Fruit fly (Drosophila melanogaster) whole organism, embryonic: ENCODE results near the gene CG43063.
A peak's percentile ranks its signal among the peaks of the same experiment; 100 is the strongest.

ENCODE experiments used
- CG11504 ChIP-seq: fragments of 200-800 bp; sonication (Bioruptor generic); optimal IDR thresholded peaks from 3 replicates; lab custom pipeline; 2019; ENCODE audit warnings: missing biosample characterization, mild to moderate bottlenecking, missing genetic modification characterization, moderate library complexity
- CG11696 ChIP-seq: fragments of 200-800 bp; sonication (Bioruptor generic); IDR thresholded peaks from 2 replicates; pipeline ENCODE4 v1.3.6; 2022; ENCODE audit warnings: missing biosample characterization, missing genetic modification characterization
- CG13287 ChIP-seq: fragments of 200-800 bp; sonication (Bioruptor generic); IDR thresholded peaks from 2 replicates; pipeline ENCODE4 v1.3.6; 2022; ENCODE audit warnings: missing biosample characterization, missing genetic modification characterization; ENCODE audit not compliant: partially characterized antibody
- CG13775 ChIP-seq: fragments of 200-800 bp; sonication (Bioruptor generic); optimal IDR thresholded peaks from 3 replicates; lab custom pipeline; 2017; ENCODE audit warnings: missing biosample characterization, mild to moderate bottlenecking, missing genetic modification characterization
- CG13894 ChIP-seq: fragments of 200-800 bp; sonication (Bioruptor generic); optimal IDR thresholded peaks from 3 replicates; lab custom pipeline; 2018; ENCODE audit warnings: missing biosample characterization, mild to moderate bottlenecking, missing genetic modification characterization, moderate library complexity
- CG15514 ChIP-seq: fragments of 200-800 bp; sonication (Bioruptor generic); optimal IDR thresholded peaks from 3 replicates; lab custom pipeline; 2017; ENCODE audit warnings: missing biosample characterization, missing genetic modification characterization, mild to moderate bottlenecking, moderate library complexity, missing genetic modification reagents
- CG17612 ChIP-seq: fragments of 200-800 bp; sonication (Bioruptor generic); IDR thresholded peaks from 2 replicates; pipeline ENCODE4 v1.3.6; 2022; ENCODE audit warnings: missing biosample characterization, missing genetic modification characterization
- CG17829 ChIP-seq: fragments of 200-800 bp; optimal IDR thresholded peaks from 2 replicates; lab custom pipeline; 2019; ENCODE audit warnings: missing biosample characterization, mild to moderate bottlenecking, missing genetic modification characterization, moderate library complexity
- CG33557 ChIP-seq: fragments of 200-800 bp; sonication (Bioruptor generic); optimal IDR thresholded peaks from 2 replicates; lab custom pipeline; 2019; ENCODE audit warnings: missing biosample characterization, mild to moderate bottlenecking, missing genetic modification characterization, moderate library complexity
- CG3995 ChIP-seq: fragments of 200-800 bp; sonication (Bioruptor generic); optimal IDR thresholded peaks from 3 replicates; lab custom pipeline; 2016; ENCODE audit warnings: missing biosample characterization, missing genetic modification characterization
- CG4707 ChIP-seq: fragments of 200-800 bp; sonication (Bioruptor generic); optimal IDR thresholded peaks from 2 replicates; lab custom pipeline; 2018; ENCODE audit warnings: missing biosample characterization, mild to moderate bottlenecking, missing genetic modification characterization, moderate library complexity
- CG7839 ChIP-seq: fragments of 200-800 bp; sonication (Bioruptor generic); optimal IDR thresholded peaks from 3 replicates; lab custom pipeline; 2018; ENCODE audit warnings: missing biosample characterization, mild to moderate bottlenecking, missing genetic modification characterization, moderate library complexity
- CG7963 ChIP-seq: fragments of 200-800 bp; sonication (Bioruptor generic); IDR thresholded peaks from 3 replicates; pipeline ENCODE4 v1.3.6; 2022; ENCODE audit warnings: missing biosample characterization, missing genetic modification characterization; ENCODE audit not compliant: partially characterized antibody
- CG9609 ChIP-seq: fragments of 200-800 bp; sonication (Bioruptor generic); optimal IDR thresholded peaks from 3 replicates; lab custom pipeline; 2016; ENCODE audit warnings: missing biosample characterization, missing genetic modification characterization
- CG9797 ChIP-seq: fragments of 200-800 bp; sonication (Bioruptor generic); optimal IDR thresholded peaks from 3 replicates; lab custom pipeline; 2018; ENCODE audit warnings: missing biosample characterization, mild to moderate bottlenecking, missing genetic modification characterization
- CG9932 ChIP-seq: fragments of 200-800 bp; sonication (Bioruptor generic); IDR thresholded peaks from 2 replicates; pipeline ENCODE4 v1.3.6; 2022; ENCODE audit warnings: missing biosample characterization, missing genetic modification characterization
- CrebB ChIP-seq: fragments of 200-800 bp; sonication (Bioruptor generic); optimal IDR thresholded peaks from 3 replicates; lab custom pipeline; 2018; ENCODE audit warnings: missing biosample characterization, mild to moderate bottlenecking, missing genetic modification characterization
- Dip2 ChIP-seq: fragments of 200-800 bp; sonication (Bioruptor generic); IDR thresholded peaks from 2 replicates; pipeline ENCODE4 v1.3.6; 2022; ENCODE audit warnings: missing biosample characterization, missing genetic modification characterization
- Dp ChIP-seq: fragments of 200-800 bp; sonication (Bioruptor generic); optimal IDR thresholded peaks from 2 replicates; lab custom pipeline; 2018; ENCODE audit warnings: missing biosample characterization, mild to moderate bottlenecking, missing genetic modification characterization, moderate library complexity
- E2f1 ChIP-seq: fragments of 200-800 bp; sonication (Bioruptor generic); IDR thresholded peaks from 2 replicates; pipeline ENCODE4 v1.3.6; 2022; ENCODE audit warnings: missing biosample characterization, missing genetic modification characterization
- Ets65A ChIP-seq: fragments of 200-800 bp; sonication (Bioruptor generic); peaks from one replicate; lab custom pipeline; 2016; ENCODE audit warnings: missing biosample characterization, missing genetic modification characterization
- HLH4C ChIP-seq: fragments of 200-800 bp; sonication (Bioruptor generic); IDR thresholded peaks from 3 replicates; pipeline ENCODE4 v1.3.6; 2022; ENCODE audit warnings: missing biosample characterization, missing genetic modification characterization; ENCODE audit not compliant: partially characterized antibody
- HmgZ ChIP-seq: fragments of 200-800 bp; sonication (Bioruptor generic); optimal IDR thresholded peaks from 2 replicates; lab custom pipeline; 2018; ENCODE audit warnings: missing biosample characterization, mild to moderate bottlenecking, missing genetic modification characterization
- Hr39 ChIP-seq: fragments of >200 bp; optimal IDR thresholded peaks from 2 replicates; lab custom pipeline; 2017
- Max ChIP-seq: fragments of 200-800 bp; sonication (Bioruptor generic); optimal IDR thresholded peaks from 2 replicates; lab custom pipeline; 2016; ENCODE audit warnings: missing biosample characterization, mild to moderate bottlenecking, missing genetic modification characterization
- Myb ChIP-seq: fragments of 200-800 bp; sonication (Bioruptor generic); optimal IDR thresholded peaks from 2 replicates; lab custom pipeline; 2016; ENCODE audit warnings: missing biosample characterization, missing genetic modification characterization
- Scr ChIP-seq: fragments of 200-800 bp; sonication (Bioruptor generic); IDR thresholded peaks from 2 replicates; pipeline ENCODE4 v1.3.6; 2022; ENCODE audit warnings: missing biosample characterization, missing genetic modification characterization; ENCODE audit not compliant: partially characterized antibody
- Side ChIP-seq: fragments of 200-800 bp; sonication (Bioruptor generic); optimal IDR thresholded peaks from 2 replicates; lab custom pipeline; 2016; ENCODE audit warnings: missing biosample characterization, missing genetic modification characterization
- Sin3A ChIP-seq: fragments of >200 bp; optimal IDR thresholded peaks from 2 replicates; lab custom pipeline; 2018
- Xrp1 ChIP-seq: fragments of 200-800 bp; sonication (Bioruptor generic); IDR thresholded peaks from 2 replicates; pipeline ENCODE4 v1.3.6; 2022; ENCODE audit warnings: missing biosample characterization, missing genetic modification characterization
- ab ChIP-seq: fragments of 200-800 bp; sonication (Bioruptor generic); optimal IDR thresholded peaks from 2 replicates; lab custom pipeline; 2016; ENCODE audit warnings: missing biosample characterization, missing genetic modification characterization
- ato ChIP-seq: fragments of 200-800 bp; sonication (Bioruptor generic); IDR thresholded peaks from 2 replicates; pipeline ENCODE4 v1.3.6; 2022; ENCODE audit warnings: missing biosample characterization, missing genetic modification characterization; ENCODE audit not compliant: partially characterized antibody
- bab2 ChIP-seq: fragments of 200-800 bp; sonication (Bioruptor generic); optimal IDR thresholded peaks from 2 replicates; lab custom pipeline; 2016; ENCODE audit warnings: missing biosample characterization, missing genetic modification characterization
- br ChIP-seq: fragments of >200 bp; optimal IDR thresholded peaks from 2 replicates; lab custom pipeline; 2017
- cato ChIP-seq: fragments of 200-800 bp; sonication (Bioruptor generic); optimal IDR thresholded peaks from 2 replicates; lab custom pipeline; 2016; ENCODE audit warnings: missing biosample characterization, missing genetic modification characterization, borderline replicate concordance
- croc ChIP-seq: fragments of 200-800 bp; sonication (Bioruptor generic); conservative IDR thresholded peaks from 3 replicates; pipeline ENCODE4 v1.3.6; 2022; ENCODE audit warnings: missing biosample characterization, missing genetic modification characterization
- dati ChIP-seq: fragments of 200-800 bp; sonication (Bioruptor generic); IDR thresholded peaks from 2 replicates; pipeline ENCODE4 v1.3.6; 2022; ENCODE audit warnings: missing biosample characterization, missing genetic modification characterization
- fd102C ChIP-seq: fragments of 200-800 bp; sonication (Bioruptor generic); optimal IDR thresholded peaks from 2 replicates; lab custom pipeline; 2018; ENCODE audit warnings: missing biosample characterization, mild to moderate bottlenecking, missing genetic modification characterization, moderate library complexity
- fru ChIP-seq: fragments of >200 bp; optimal IDR thresholded peaks from 2 replicates; lab custom pipeline; 2017
- insv ChIP-seq, 2 experiments: fragments of 200-800 bp; sonication (Bioruptor generic); optimal IDR thresholded peaks; 3 replicates each; lab custom pipeline; 2016 to 2018; ENCODE audit warnings: missing biosample characterization in 2 of 2, missing genetic modification characterization in 2 of 2
- mam ChIP-seq: fragments of 200-800 bp; sonication (Bioruptor generic); optimal IDR thresholded peaks from 3 replicates; lab custom pipeline; 2016; ENCODE audit warnings: missing biosample characterization, missing genetic modification characterization
- pfk ChIP-seq: fragments of 200-800 bp; sonication (Bioruptor generic); optimal IDR thresholded peaks from 2 replicates; lab custom pipeline; 2018; ENCODE audit warnings: missing biosample characterization, mild to moderate bottlenecking, missing genetic modification characterization, moderate library complexity
- rib ChIP-seq: fragments of 200-800 bp; sonication (Bioruptor generic); IDR thresholded peaks from 2 replicates; pipeline ENCODE4 v1.3.6; 2022; ENCODE audit warnings: missing biosample characterization, missing genetic modification characterization
- run ChIP-seq: fragments of 200-800 bp; sonication (Bioruptor generic); optimal IDR thresholded peaks from 3 replicates; lab custom pipeline; 2018; ENCODE audit warnings: missing biosample characterization, mild to moderate bottlenecking, missing genetic modification characterization
- sr ChIP-seq: fragments of 200-800 bp; sonication (Bioruptor generic); IDR thresholded peaks from 3 replicates; pipeline ENCODE4 v1.3.6; 2022; ENCODE audit warnings: missing biosample characterization, missing genetic modification characterization
- tx ChIP-seq: fragments of 200-800 bp; sonication (Bioruptor generic); optimal IDR thresholded peaks from 2 replicates; lab custom pipeline; 2016; ENCODE audit warnings: missing biosample characterization, missing genetic modification characterization
- wek ChIP-seq: fragments of 200-800 bp; sonication (Bioruptor generic); optimal IDR thresholded peaks from 3 replicates; lab custom pipeline; 2018; ENCODE audit warnings: missing biosample characterization, mild to moderate bottlenecking, missing genetic modification characterization, moderate library complexity
- wor ChIP-seq: fragments of 200-800 bp; sonication (Bioruptor generic); IDR thresholded peaks from 2 replicates; pipeline ENCODE4 v1.3.6; 2022; ENCODE audit warnings: missing biosample characterization, missing genetic modification characterization
- zen ChIP-seq: fragments of 200-800 bp; sonication (Bioruptor generic); optimal IDR thresholded peaks from 3 replicates; lab custom pipeline; 2018; ENCODE audit warnings: missing biosample characterization, mild to moderate bottlenecking, missing genetic modification characterization, moderate library complexity

Gene CG43063

dm6 chr3R:13078263-13078662 lies 7.8 kb upstream of the CG43063 start (continued):
- no peak for TF ChIP-seq ab (GFP tag; lab: Kevin White, UChicago)
- no peak for TF ChIP-seq croc (GFP tag; lab: Robert Waterston, UW)
- no peak for TF ChIP-seq br (lab: Kevin White, UChicago)
- TF ChIP-seq tx (GFP tag; lab: Kevin White, UChicago), result no peak
- TF ChIP-seq Dip2 (GFP tag; lab: Robert Waterston, UW), result no peak
- no peak for TF ChIP-seq wor (GFP tag; lab: Robert Waterston, UW)

- TF ChIP-seq Ets65A (GFP tag; lab: Kevin White, UChicago) (peak; percentile 91), CG13894 (tag; lab: Kevin White, UChicago) (peak; percentile 82), HmgZ (tag; lab: Kevin White, UChicago) (no peak), Xrp1 (GFP tag; lab: Robert Waterston, UW) (no peak), Hr39 (peak; percentile 83), CG7963 (no peak), run (tag; lab: Kevin White, UChicago) (no peak)
- TF ChIP-seq, all 482 proteins: peak for 3
These were observed 3.6 kb upstream of the CG43063 start for dm6 chr3R:13082382-13082781.

dm6 chr3R:13088395-13088794 lies 2.4 kb downstream of the CG43063 start, which contains the start of gene timeout:
TSS of gene timeout (plus strand) at chr3R:13088651.
- TF ChIP-seq CG9932, result no peak
- TF ChIP-seq CG11504, result peak; percentile 35
- no peak for TF ChIP-seq CG4707
- no peak for TF ChIP-seq wek (GFP tag; lab: Kevin White, UChicago)
- no peak for TF ChIP-seq CG7839
- TF ChIP-seq Sin3A (lab: Kevin White, UChicago), result peak; percentile 25
- no peak for TF ChIP-seq sr (GFP tag; lab: Robert Waterston, UW)
- peak; percentile 70; the same call in 1 of the 2 replicates for TF ChIP-seq E2f1 (GFP tag; lab: Robert Waterston, UW)
- TF ChIP-seq zen, result peak; percentile 66
- peak; percentile 64 for TF ChIP-seq Myb
- TF ChIP-seq HmgZ (tag; lab: Kevin White, UChicago), result peak; percentile 2
- no peak for TF ChIP-seq dati (GFP tag; lab: Robert Waterston, UW)
- peak; percentile 73 for TF ChIP-seq HLH4C (GFP tag; lab: Robert Waterston, UW)
- no peak for TF ChIP-seq CG11696 (GFP tag; lab: Robert Waterston, UW)
- peak; percentile 86 for TF ChIP-seq Dp (GFP tag; lab: Kevin White, UChicago)
- TF ChIP-seq CG33557 (GFP tag; lab: Kevin White, UChicago), result no peak
- TF ChIP-seq fru (lab: Kevin White, UChicago), result no peak
- no peak for TF ChIP-seq Side (GFP tag; lab: Kevin White, UChicago)
- TF ChIP-seq Scr (GFP tag; lab: Robert Waterston, UW), result peak; percentile 70
- TF ChIP-seq insv (GFP tag; optimal IDR thresholded peaks at IDR 0.05; lab: Kevin White, UChicago), result peak in 1 of 2 experiments; percentile 88
- no peak for TF ChIP-seq cato (GFP tag; lab: Kevin White, UChicago)
- peak; percentile 38 for TF ChIP-seq CG9797 (GFP tag; lab: Kevin White, UChicago)
- TF ChIP-seq bab2 (GFP tag; lab: Kevin White, UChicago), result no peak
- TF ChIP-seq CG3995, result peak; percentile 27
- no peak for TF ChIP-seq CG13775
- peak; percentile 62; the same call in 1 of the 2 replicates for TF ChIP-seq ato (GFP tag; lab: Robert Waterston, UW)
- no peak for TF ChIP-seq CG17612 (GFP tag; lab: Robert Waterston, UW)
- no peak for TF ChIP-seq pfk (GFP tag; lab: Kevin White, UChicago)
- no peak for TF ChIP-seq CG9609 (GFP tag; lab: Kevin White, UChicago)
- peak; percentile 26 for TF ChIP-seq fd102C (GFP tag; lab: Kevin White, UChicago)
- TF ChIP-seq rib (GFP tag; lab: Robert Waterston, UW), result 0 out of 2 replicates have a peak, but pooled peaks have one; percentile 31
- peak; percentile 23 for TF ChIP-seq CG17829 (tag; lab: Kevin White, UChicago)
- no peak for TF ChIP-seq Max (GFP tag; lab: Kevin White, UChicago)
- no peak for TF ChIP-seq CrebB (tag; lab: Kevin White, UChicago)
- TF ChIP-seq CG15514 (GFP tag; lab: Kevin White, UChicago), result peak; percentile 29
- TF ChIP-seq CG13287 (GFP tag; lab: Robert Waterston, UW), result peak; percentile 88
- no peak for TF ChIP-seq mam (GFP tag; lab: Kevin White, UChicago)
